Worm (Caenorhabditis elegans) whole organism, L1 larva: ENCODE results near the gene str-10.

Source experiments
- alr-1 ChIP-seq: fragments of 200-800 bp; sonication (Bioruptor generic); optimal IDR thresholded peaks from 2 replicates; lab custom pipeline; 2018; ENCODE audit warnings: borderline replicate concordance, mild to moderate bottlenecking, missing genetic modification characterization, missing compliant biosample characterization
- ceh-82 ChIP-seq, 3 experiments: fragments of 150-350 bp in 1 of 3; sonication (generic microtip) in 2 of 3; optimal IDR thresholded peaks; 2 replicates each; lab custom pipeline; 2014 to 2017; ENCODE audit warnings: missing biosample characterization in 3 of 3, missing genetic modification characterization in 3 of 3
- hpl-2 ChIP-seq: fragments of 150-350 bp; optimal IDR thresholded peaks from 2 replicates; lab custom pipeline; 2014; ENCODE audit warnings: missing biosample characterization, missing genetic modification reagents, missing genetic modification characterization
- nhr-12 ChIP-seq: sonication (generic microtip); optimal IDR thresholded peaks from 2 replicates; lab custom pipeline; 2017; ENCODE audit warnings: missing biosample characterization, missing genetic modification characterization
- nhr-77 ChIP-seq: fragments of 150-350 bp; optimal IDR thresholded peaks from 2 replicates; lab custom pipeline; 2014; ENCODE audit warnings: missing biosample characterization, missing genetic modification characterization
- swsn-7 ChIP-seq: sonication (generic microtip); optimal IDR thresholded peaks from 2 replicates; lab custom pipeline; 2016; ENCODE audit warnings: missing genetic modification characterization, missing compliant biosample characterization
- zip-4 ChIP-seq: fragments of 200-800 bp; sonication (Bioruptor generic); optimal IDR thresholded peaks from 2 replicates; lab custom pipeline; 2018; ENCODE audit warnings: mild to moderate bottlenecking, missing genetic modification characterization, moderate library complexity, missing compliant biosample characterization

- no peak for TF ChIP-seq nhr-77 (tag; lab: Kevin White, UChicago)
- TF ChIP-seq swsn-7 (tag; lab: Kevin White, UChicago): no peak
- no peak for TF ChIP-seq ceh-82 (tag; optimal IDR thresholded peaks at IDR 0.05; lab: Kevin White, UChicago)
- TF ChIP-seq hpl-2: no peak
- TF ChIP-seq zip-4 (GFP tag; lab: Kevin White, UChicago): no peak
- no peak for TF ChIP-seq nhr-12 (tag; lab: Kevin White, UChicago)
- TF ChIP-seq alr-1 (tag; lab: Kevin White, UChicago): no peak
Observed at ce11 chrX:13038791-13039190, 43.6 kb upstream of the str-10 start.
